Fruit fly (Drosophila melanogaster): ENCODE measurements around the gene sd.

The sd gene

dm6 chrX:15857601-15858284 is 53.6 kb downstream of the sd start, which contains the start of the genes CG46440 and Myb (continued):
- TF ChIP-seq Fer1 (GFP tag; optimal IDR thresholded peaks at IDR 0.05) (no peak), CG7556 (GFP tag; optimal IDR thresholded peaks at IDR 0.05) (no peak), CG14860 (GFP tag; IDR thresholded peaks at IDR 0.05; ENCODE audit: partially characterized antibody) (peak; percentile 74), HLH4C (GFP tag; IDR thresholded peaks at IDR 0.05; ENCODE audit: partially characterized antibody) (peak; percentile 84), Elba2 (GFP tag; optimal IDR thresholded peaks at IDR 0.05) (peak; percentile 29), CG5180 (GFP tag; optimal IDR thresholded peaks at IDR 0.05) (no peak), Side (GFP tag; optimal IDR thresholded peaks at IDR 0.05) (no peak), wek (GFP tag; optimal IDR thresholded peaks at IDR 0.05) (peak; percentile 12), cwo (GFP tag; optimal IDR thresholded peaks at IDR 0.05) (no peak), hkb (optimal IDR thresholded peaks at IDR 0.05) (no peak), hkb (GFP tag; IDR thresholded peaks at IDR 0.05) (0 out of 2 replicates have a peak, but pooled peaks have one; percentile 19), D19A (tag; optimal IDR thresholded peaks at IDR 0.05) (peak; percentile 54), dmrt99B (tag; optimal IDR thresholded peaks at IDR 0.05) (no peak), CG34224 (GFP tag; IDR thresholded peaks at IDR 0.05; ENCODE audit: partially characterized antibody) (peak; percentile 71), CG16813 (GFP tag; IDR thresholded peaks at IDR 0.05; ENCODE audit: partially characterized antibody) (peak; percentile 90), al (GFP tag; IDR thresholded peaks at IDR 0.05) (no peak), Sry-δ (GFP tag; optimal IDR thresholded peaks at IDR 0.05) (peak; percentile 76), E2f2 (GFP tag; IDR thresholded peaks at IDR 0.05) (0 out of 2 replicates have a peak, but pooled peaks have one; percentile 10), Ets65A (GFP tag) (peak; percentile 89), tna (GFP tag; IDR thresholded peaks at IDR 0.05; ENCODE audit: partially characterized antibody) (peak; percentile 78), YL-1 (GFP tag; optimal IDR thresholded peaks at IDR 0.05) (peak; percentile 43), cg (GFP tag; optimal IDR thresholded peaks at IDR 0.05) (no peak), MTF-1 (GFP tag; optimal IDR thresholded peaks at IDR 0.05; ENCODE audit: borderline replicate concordance) (no peak), CG7963 (GFP tag; IDR thresholded peaks at IDR 0.05; ENCODE audit: partially characterized antibody) (peak; percentile 86), sug (tag; optimal IDR thresholded peaks at IDR 0.05) (no peak), Rfx (GFP tag; IDR thresholded peaks at IDR 0.05) (peak; percentile 20; the same call in 1 of the 2 replicates), CG13287 (GFP tag; IDR thresholded peaks at IDR 0.05; ENCODE audit: partially characterized antibody) (peak; percentile 79), grn (GFP tag; optimal IDR thresholded peaks at IDR 0.05) (no peak), eyg (GFP tag; optimal IDR thresholded peaks at IDR 0.05) (no peak), CG3995 (GFP tag; optimal IDR thresholded peaks at IDR 0.05) (peak; percentile 71), ssp (GFP tag; IDR thresholded peaks at IDR 0.05) (peak; percentile 81), chif (GFP tag; optimal IDR thresholded peaks at IDR 0.05) (no peak), Dp (GFP tag; optimal IDR thresholded peaks at IDR 0.05) (peak; percentile 13), CG34422 (GFP tag; IDR thresholded peaks at IDR 0.05) (no peak), exex (tag; optimal IDR thresholded peaks at IDR 0.05) (no peak), CG12769 (tag; optimal IDR thresholded peaks at IDR 0.05) (no peak), chinmo (GFP tag; IDR thresholded peaks at IDR 0.05; ENCODE audit: partially characterized antibody) (peak; percentile 64; the same call in 1 of the 4 replicates), Opbp (GFP tag; IDR thresholded peaks at IDR 0.05; ENCODE audit: partially characterized antibody) (peak; percentile 91), Myb (GFP tag; optimal IDR thresholded peaks at IDR 0.05) (peak; percentile 73), ATbp (GFP tag; optimal IDR thresholded peaks at IDR 0.05) (no peak), CG8089 (GFP tag; optimal IDR thresholded peaks at IDR 0.05) (no peak), CG2712 (tag; optimal IDR thresholded peaks at IDR 0.05) (peak; percentile 26), sim (GFP tag; IDR thresholded peaks at IDR 0.05) (no peak), dm (GFP tag; optimal IDR thresholded peaks at IDR 0.05) (no peak), MBD-R2 (GFP tag; IDR thresholded peaks at IDR 0.05) (no peak; the same call in 1 of the 2 replicates), CG14710 (tag; optimal IDR thresholded peaks at IDR 0.05) (peak; percentile 24), repo (GFP tag; optimal IDR thresholded peaks at IDR 0.05) (no peak), CG2120 (GFP tag; optimal IDR thresholded peaks at IDR 0.05) (no peak), lilli (GFP tag; optimal IDR thresholded peaks at IDR 0.05) (no peak)
